Worm (Caenorhabditis elegans) whole organism, mixed stage, embryonic: ENCODE data around the gene F53F1.6.

Experiments used
- bed-3 ChIP-seq: fragments of 200-800 bp; sonication (Bioruptor generic); optimal IDR thresholded peaks from 3 replicates; lab custom pipeline; 2018; ENCODE audit warnings: mild to moderate bottlenecking, missing genetic modification characterization, moderate library complexity, missing compliant biosample characterization
- elt-3 ChIP-seq: fragments of 150-350 bp; optimal IDR thresholded peaks from 2 replicates; lab custom pipeline; 2014; ENCODE audit warnings: missing biosample characterization, missing genetic modification characterization
- flh-1 ChIP-seq: fragments of 200-800 bp; sonication (Bioruptor generic); optimal IDR thresholded peaks from 2 replicates; lab custom pipeline; 2018; ENCODE audit warnings: mild to moderate bottlenecking, missing genetic modification characterization, moderate library complexity, missing compliant biosample characterization
- ham-2 ChIP-seq: fragments of 200-800 bp; sonication (Bioruptor generic); optimal IDR thresholded peaks from 2 replicates; lab custom pipeline; 2018; ENCODE audit warnings: mild to moderate bottlenecking, missing genetic modification characterization, missing compliant biosample characterization
- lsy-2 ChIP-seq: fragments of 150-350 bp; optimal IDR thresholded peaks from 2 replicates; lab custom pipeline; 2014; ENCODE audit warnings: missing biosample characterization, missing genetic modification characterization
- mab-5 ChIP-seq: fragments of 150-350 bp; optimal IDR thresholded peaks from 2 replicates; lab custom pipeline; 2014; ENCODE audit warnings: missing biosample characterization, missing genetic modification characterization
- nhr-12 ChIP-seq: fragments of 150-350 bp; optimal IDR thresholded peaks from 2 replicates; lab custom pipeline; 2014; ENCODE audit warnings: missing biosample characterization, missing genetic modification characterization
- nhr-2 ChIP-seq: fragments of 150-350 bp; optimal IDR thresholded peaks from 2 replicates; lab custom pipeline; 2014; ENCODE audit warnings: missing biosample characterization, missing genetic modification characterization
- nhr-237 ChIP-seq: fragments of 150-350 bp; optimal IDR thresholded peaks from 2 replicates; lab custom pipeline; 2014; ENCODE audit warnings: missing biosample characterization, missing genetic modification characterization
- nhr-28 ChIP-seq: fragments of 150-350 bp; optimal IDR thresholded peaks from 2 replicates; lab custom pipeline; 2014; ENCODE audit warnings: missing biosample characterization, missing genetic modification characterization
- nhr-76 ChIP-seq: sonication (generic microtip); optimal IDR thresholded peaks from 2 replicates; lab custom pipeline; 2017; ENCODE audit warnings: missing biosample characterization, missing genetic modification characterization
- pha-4 ChIP-seq: fragments of 150-350 bp; optimal IDR thresholded peaks from 2 replicates; lab custom pipeline; 2018; ENCODE audit warnings: missing biosample characterization, missing genetic modification reagents, missing genetic modification characterization
- unc-39 ChIP-seq: fragments of 150-350 bp; optimal IDR thresholded peaks from 2 replicates; lab custom pipeline; 2014; ENCODE audit warnings: missing biosample characterization, missing genetic modification characterization
- unc-62 ChIP-seq: fragments of 150-350 bp; optimal IDR thresholded peaks from 2 replicates; lab custom pipeline; 2014; ENCODE audit warnings: missing biosample characterization, missing genetic modification reagents, missing genetic modification characterization

DNA sequence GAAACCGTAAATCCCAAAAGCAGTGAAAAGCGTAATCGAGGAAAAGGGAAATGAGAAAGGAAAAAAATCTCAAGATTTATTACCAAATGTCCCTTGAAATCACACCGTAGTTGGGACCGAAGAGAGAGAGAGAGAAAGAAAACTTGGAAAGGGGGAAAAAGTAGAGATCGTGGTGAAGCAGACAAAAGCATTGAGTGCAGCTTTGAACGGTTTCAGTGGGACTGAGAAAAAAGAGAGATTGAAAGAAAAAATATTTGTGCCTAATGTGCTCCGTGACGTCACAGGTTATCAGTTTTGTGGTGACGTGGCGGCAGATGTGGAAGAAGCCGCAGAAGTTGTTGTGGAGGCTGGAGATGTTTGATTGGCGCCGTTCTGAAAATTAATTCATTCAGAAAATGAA lies 47.1 kb downstream of the F53F1.6 start:
- TF ChIP-seq elt-3 (tag; lab: Kevin White, UChicago): no peak
- no peak for TF ChIP-seq nhr-237 (tag; lab: Kevin White, UChicago)
- no peak for TF ChIP-seq nhr-28 (tag; lab: Kevin White, UChicago)
- no peak for TF ChIP-seq unc-39 (tag; lab: Kevin White, UChicago)
- TF ChIP-seq pha-4 (tag; lab: Kevin White, UChicago): no peak
- no peak for TF ChIP-seq flh-1 (GFP tag; lab: Kevin White, UChicago)
- TF ChIP-seq nhr-12 (tag; lab: Kevin White, UChicago): no peak
- no peak for TF ChIP-seq unc-62 (GFP tag; lab: Kevin White, UChicago)
- no peak for TF ChIP-seq bed-3 (GFP tag; lab: Kevin White, UChicago)
- no peak for TF ChIP-seq mab-5
- TF ChIP-seq ham-2: no peak
- TF ChIP-seq lsy-2 (tag; lab: Kevin White, UChicago): no peak
- TF ChIP-seq nhr-2 (tag; lab: Kevin White, UChicago): no peak
- TF ChIP-seq nhr-76 (tag; lab: Kevin White, UChicago): no peak
